Worm (Caenorhabditis elegans) whole organism, late embryonic: ENCODE measurements around the gene srbc-34.

ENCODE experiments used
- T23F11.4 ChIP-seq: fragments of 200-800 bp; sonication (Bioruptor generic); optimal IDR thresholded peaks from 2 replicates; lab custom pipeline; 2018; ENCODE audit warnings: mild to moderate bottlenecking, missing genetic modification characterization, missing compliant biosample characterization
- ceh-19 ChIP-seq: fragments of 200-800 bp; sonication (Bioruptor generic); optimal IDR thresholded peaks from 2 replicates; lab custom pipeline; 2018; ENCODE audit warnings: mild to moderate bottlenecking, missing genetic modification characterization, missing compliant biosample characterization
- dmd-4 ChIP-seq: sonication (generic microtip); optimal IDR thresholded peaks from 2 replicates; lab custom pipeline; 2016; ENCODE audit warnings: borderline replicate concordance, missing genetic modification characterization, missing compliant biosample characterization
- fkh-10 ChIP-seq: fragments of 150-350 bp; optimal IDR thresholded peaks from 2 replicates; lab custom pipeline; 2014; ENCODE audit warnings: missing biosample characterization, missing genetic modification reagents, missing genetic modification characterization
- hlh-30 ChIP-seq: sonication (generic microtip); optimal IDR thresholded peaks from 2 replicates; lab custom pipeline; 2017; ENCODE audit warnings: antibody characterized with exemption, missing genetic modification characterization, missing compliant biosample characterization; ENCODE audit not compliant: insufficient read depth
- lim-6 ChIP-seq: sonication (generic microtip); optimal IDR thresholded peaks from 2 replicates; lab custom pipeline; 2016; ENCODE audit warnings: missing genetic modification characterization, missing compliant biosample characterization
- nfya-1 ChIP-seq: sonication (generic microtip); optimal IDR thresholded peaks from 2 replicates; lab custom pipeline; 2017; ENCODE audit warnings: missing genetic modification characterization, mild to moderate bottlenecking, missing compliant biosample characterization, antibody characterized with exemption, moderate library complexity
- pqm-1 ChIP-seq: sonication (generic microtip); optimal IDR thresholded peaks from 2 replicates; lab custom pipeline; 2016; ENCODE audit warnings: missing genetic modification characterization, missing compliant biosample characterization

- TF ChIP-seq T23F11.4 = no peak
- no peak for TF ChIP-seq ceh-19
- TF ChIP-seq lim-6 = no peak
- TF ChIP-seq pqm-1 (tag; lab: Kevin White, UChicago) = no peak
- TF ChIP-seq hlh-30 (tag; lab: Kevin White, UChicago) = no peak
- TF ChIP-seq dmd-4 (tag; lab: Kevin White, UChicago) = no peak
- no peak for TF ChIP-seq fkh-10
- no peak for TF ChIP-seq nfya-1 (tag; lab: Kevin White, UChicago)
These were observed 3.0 kb upstream of the srbc-34 start, which contains the start of gene fbxa-113 for ce11 chrV:20203085-20203484.
